Worm (Caenorhabditis elegans) whole organism, young adult: ENCODE results near the gene str-61.
"Not testable (repeated sequence)": the region's sequence is repeated elsewhere in the genome, so short reads cannot be mapped to it uniquely, and the experiment has no call there.

Source experiments
- B0035.1 ChIP-seq: sonication (generic microtip); optimal IDR thresholded peaks from 2 replicates; lab custom pipeline; 2016; ENCODE audit warnings: missing genetic modification characterization, mild to moderate bottlenecking, missing compliant biosample characterization, missing genotype, missing genetic modification reagents
- F33H1.4 ChIP-seq: fragments of 200-800 bp; sonication (Bioruptor generic); IDR thresholded peaks from 2 replicates; pipeline ENCODE4 v1.3.6; 2022; ENCODE audit warnings: missing genetic modification reagents, missing genetic modification characterization, missing compliant biosample characterization
- F37B4.10 ChIP-seq: fragments of 200-800 bp; sonication (Bioruptor generic); IDR thresholded peaks from 2 replicates; pipeline ENCODE4 v1.3.6; 2022; ENCODE audit warnings: missing genetic modification characterization, missing compliant biosample characterization
- F57C9.4 ChIP-seq: sonication (generic microtip); optimal IDR thresholded peaks from 2 replicates; lab custom pipeline; 2017; ENCODE audit warnings: mild to moderate bottlenecking, missing genetic modification characterization, missing compliant biosample characterization
- Y53G8AR.9 ChIP-seq: fragments of 200-800 bp; sonication (Bioruptor generic); conservative IDR thresholded peaks from 2 replicates; pipeline ENCODE4 v1.3.6; 2022; ENCODE audit warnings: missing genetic modification reagents, missing genetic modification characterization, missing compliant biosample characterization
- Y56A3A.18 ChIP-seq: fragments of 200-800 bp; sonication (Bioruptor generic); IDR thresholded peaks from 2 replicates; pipeline ENCODE4 v1.3.6; 2022; ENCODE audit warnings: missing genetic modification reagents, missing genetic modification characterization, missing compliant biosample characterization
- Y67H2A.10 ChIP-seq: fragments of 200-800 bp; sonication (Bioruptor generic); conservative IDR thresholded peaks from 2 replicates; pipeline ENCODE4 v1.3.6; 2022; ENCODE audit warnings: missing genetic modification reagents, missing genetic modification characterization, missing compliant biosample characterization
- atf-7 ChIP-seq: sonication (generic microtip); optimal IDR thresholded peaks from 2 replicates; lab custom pipeline; 2017; ENCODE audit warnings: mild to moderate bottlenecking, missing genetic modification characterization, missing compliant biosample characterization
- attf-6 ChIP-seq: fragments of 200-800 bp; sonication (Bioruptor generic); IDR thresholded peaks from 2 replicates; pipeline ENCODE4 v1.3.6; 2022; ENCODE audit warnings: missing genetic modification reagents, missing genetic modification characterization, missing compliant biosample characterization
- bed-1 ChIP-seq: fragments of 200-800 bp; sonication (Bioruptor generic); IDR thresholded peaks from 2 replicates; pipeline ENCODE4 v1.3.6; 2022; ENCODE audit warnings: missing genetic modification reagents, missing genetic modification characterization, missing compliant biosample characterization
- ccch-3 ChIP-seq: fragments of 200-800 bp; sonication (Bioruptor generic); optimal IDR thresholded peaks from 2 replicates; lab custom pipeline; 2018; ENCODE audit warnings: mild to moderate bottlenecking, missing genetic modification characterization, missing compliant biosample characterization
- cebp-1 ChIP-seq, 2 experiments: fragments of 200-800 bp in 1 of 2; sonication (Bioruptor generic) in 1 of 2; sonication (generic microtip) in 1 of 2; IDR thresholded peaks in 1 of 2; optimal IDR thresholded peaks in 1 of 2; 2 replicates each; pipeline versions ENCODE4 v1.3.6 to Lab custom; 2017 to 2022; ENCODE audit warnings: missing compliant biosample characterization in 2 of 2, missing genetic modification characterization in 2 of 2, mild to moderate bottlenecking in 1 of 2, missing genetic modification reagents in 1 of 2, moderate library complexity in 1 of 2
- ceh-27 ChIP-seq: fragments of 200-800 bp; sonication (Bioruptor generic); optimal IDR thresholded peaks from 2 replicates; lab custom pipeline; 2018; ENCODE audit warnings: mild to moderate bottlenecking, missing genetic modification characterization, moderate library complexity, missing compliant biosample characterization
- dpff-1 ChIP-seq: sonication (generic microtip); optimal IDR thresholded peaks from 2 replicates; lab custom pipeline; 2017; ENCODE audit warnings: mild to moderate bottlenecking, missing genetic modification characterization, missing compliant biosample characterization
- efl-1 ChIP-seq: fragments of 150-350 bp; optimal IDR thresholded peaks from 2 replicates; lab custom pipeline; 2014; ENCODE audit warnings: missing biosample characterization, missing genetic modification reagents, missing genetic modification characterization
- ets-4 ChIP-seq: fragments of 200-800 bp; sonication (Bioruptor generic); optimal IDR thresholded peaks from 2 replicates; lab custom pipeline; 2018; ENCODE audit warnings: mild to moderate bottlenecking, missing genetic modification characterization, missing compliant biosample characterization
- him-1 ChIP-seq: sonication (generic microtip); optimal IDR thresholded peaks from 2 replicates; lab custom pipeline; 2016; ENCODE audit warnings: missing genotype, missing genetic modification reagents, missing genetic modification characterization, missing compliant biosample characterization
- hmg-1.2 ChIP-seq: fragments of 200-800 bp; sonication (Bioruptor generic); IDR thresholded peaks from 2 replicates; pipeline ENCODE4 v1.3.6; 2022; ENCODE audit warnings: missing genetic modification reagents, missing genetic modification characterization, missing compliant biosample characterization
- hmg-20 ChIP-seq: fragments of 200-800 bp; sonication (Bioruptor generic); IDR thresholded peaks from 2 replicates; pipeline ENCODE4 v1.3.6; 2022; ENCODE audit warnings: missing genetic modification reagents, missing genetic modification characterization, missing compliant biosample characterization
- hrde-1 ChIP-seq: sonication (generic microtip); optimal IDR thresholded peaks from 2 replicates; lab custom pipeline; 2016; ENCODE audit warnings: missing genetic modification characterization, mild to moderate bottlenecking, missing compliant biosample characterization, moderate library complexity, missing genotype, missing genetic modification reagents, borderline replicate concordance
- hsf-1 ChIP-seq: fragments of 200-800 bp; sonication (Bioruptor generic); IDR thresholded peaks from 2 replicates; pipeline ENCODE4 v1.3.6; 2022; ENCODE audit warnings: missing genetic modification reagents, missing genetic modification characterization, missing compliant biosample characterization
- let-526 ChIP-seq: fragments of 200-800 bp; sonication (Bioruptor generic); IDR thresholded peaks from 2 replicates; pipeline ENCODE4 v1.3.6; 2022; ENCODE audit warnings: missing genetic modification reagents, missing genetic modification characterization, missing compliant biosample characterization
- let-607 ChIP-seq, 2 experiments: fragments of 200-800 bp in 1 of 2; sonication (Bioruptor generic) in 1 of 2; sonication (generic microtip) in 1 of 2; optimal IDR thresholded peaks; 2 replicates each; lab custom pipeline; 2016 to 2018; ENCODE audit warnings: mild to moderate bottlenecking in 2 of 2, missing compliant biosample characterization in 2 of 2, missing genetic modification characterization in 2 of 2, moderate library complexity in 2 of 2, missing genotype in 1 of 2
- madf-3 ChIP-seq: fragments of 200-800 bp; sonication (Bioruptor generic); IDR thresholded peaks from 2 replicates; pipeline ENCODE4 v1.3.6; 2022; ENCODE audit warnings: missing genetic modification reagents, missing genetic modification characterization, missing compliant biosample characterization
- mcd-1 ChIP-seq: fragments of 200-800 bp; sonication (Bioruptor generic); IDR thresholded peaks from 2 replicates; pipeline ENCODE4 v1.3.6; 2022; ENCODE audit warnings: missing genetic modification reagents, missing genetic modification characterization, missing compliant biosample characterization
- nfya-1 ChIP-seq: sonication (generic microtip); optimal IDR thresholded peaks from 2 replicates; lab custom pipeline; 2017; ENCODE audit warnings: antibody characterized with exemption, missing compliant biosample characterization, missing genetic modification characterization, borderline replicate concordance; ENCODE audit not compliant: insufficient read depth
- rpc-1 ChIP-seq, 2 experiments: fragments of 150-350 bp in 1 of 2; sonication (generic microtip) in 1 of 2; optimal IDR thresholded peaks; 2 replicates each; lab custom pipeline; 2014 to 2018; ENCODE audit warnings: missing biosample characterization in 1 of 2, missing genetic modification characterization in 1 of 2, missing genetic modification reagents in 1 of 2, missing genotype in 1 of 2
- snpc-4 ChIP-seq, 5 experiments: fragments of 150-350 bp in 1 of 5; sonication (generic microtip) in 4 of 5; optimal IDR thresholded peaks; 2 replicates each; lab custom pipeline; 2014 to 2018; ENCODE audit warnings: missing genetic modification characterization in 5 of 5, missing biosample characterization in 3 of 5, antibody characterized with exemption in 2 of 5, mild to moderate bottlenecking in 2 of 5, missing compliant biosample characterization in 2 of 5, missing genotype in 2 of 5, moderate library complexity in 2 of 5, missing genetic modification reagents in 1 of 5
- somi-1 ChIP-seq: fragments of 200-800 bp; sonication (Bioruptor generic); optimal IDR thresholded peaks from 2 replicates; lab custom pipeline; 2018; ENCODE audit warnings: mild to moderate bottlenecking, missing genetic modification characterization, missing compliant biosample characterization
- ztf-22 ChIP-seq: fragments of 200-800 bp; sonication (Bioruptor generic); optimal IDR thresholded peaks from 2 replicates; lab custom pipeline; 2018; ENCODE audit warnings: mild to moderate bottlenecking, missing genetic modification characterization, moderate library complexity, missing compliant biosample characterization
- ztf-6 ChIP-seq: fragments of 200-800 bp; sonication (Bioruptor generic); IDR thresholded peaks from 2 replicates; pipeline ENCODE4 v1.3.6; 2022; ENCODE audit warnings: missing genetic modification reagents, missing genetic modification characterization, missing compliant biosample characterization

The str-61 gene

DNA sequence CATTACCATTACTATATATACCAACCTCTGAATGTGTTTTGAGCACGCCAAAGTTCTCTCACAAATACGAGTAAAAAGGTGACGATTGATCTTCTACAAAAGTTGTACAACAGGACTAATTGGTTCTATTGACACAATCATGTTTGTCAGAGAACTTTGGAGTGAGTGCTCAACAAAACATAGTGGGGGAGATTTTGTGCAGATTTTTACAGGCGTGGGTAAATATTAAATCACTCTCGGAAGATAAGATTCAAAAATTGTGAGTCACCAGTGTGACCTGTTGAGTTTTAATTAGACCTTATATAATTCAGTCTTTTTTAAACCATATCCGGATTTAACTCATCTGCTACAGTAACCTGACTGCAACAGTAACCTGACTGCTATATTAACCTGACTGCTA is 1.1 kb upstream of the str-61 start, which contains the start of gene F14F8.8:
TSS of gene F14F8.8 (minus strand) at position 101 of the 400 bp plus-strand sequence.
- TF ChIP-seq F57C9.4 (no peak), nfya-1 (no peak), hmg-1.2 (GFP tag; lab: Robert Waterston, UW) (no peak), Y53G8AR.9 (GFP tag; lab: Robert Waterston, UW) (no peak), hrde-1 (tag; lab: Kevin White, UChicago) (no peak), attf-6 (GFP tag; lab: Robert Waterston, UW) (no peak), let-526 (GFP tag; lab: Robert Waterston, UW) (no peak), Y56A3A.18 (GFP tag; lab: Robert Waterston, UW) (no peak), cebp-1 (GFP tag; IDR thresholded peaks at IDR 0.05; lab: Robert Waterston, UW) (no peak), cebp-1 (tag; optimal IDR thresholded peaks at IDR 0.05; lab: Kevin White, UChicago) (no peak), rpc-1 (optimal IDR thresholded peaks at IDR 0.05; lab: Kevin White, UChicago) (no peak), rpc-1 (tag; optimal IDR thresholded peaks at IDR 0.05; lab: Kevin White, UChicago) (no peak), F37B4.10 (GFP tag; lab: Robert Waterston, UW) (no peak)
- TF ChIP-seq, all 124 proteins: peak for 0

DNA sequence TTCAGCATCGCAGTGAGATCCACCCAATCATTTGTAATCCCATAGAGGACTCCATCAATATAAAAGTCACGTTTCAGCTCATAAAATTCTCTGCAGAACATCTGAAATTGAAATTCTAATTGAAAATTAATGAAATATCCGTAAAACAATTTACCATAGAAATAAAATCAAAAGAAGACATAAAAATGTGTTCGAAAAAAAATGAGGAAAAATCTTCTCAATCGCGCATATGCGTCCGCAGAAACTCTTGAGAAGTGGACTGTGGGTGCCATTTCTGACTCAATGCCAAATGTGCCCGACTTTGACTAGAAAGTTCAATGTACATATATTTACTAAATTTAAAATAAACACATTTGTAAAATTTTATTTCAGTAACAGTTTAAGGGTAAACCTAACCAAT is 2.6 kb downstream of the str-61 start, which contains the start of gene F14F8.9:
TSS of gene F14F8.9 (minus strand) at position 101 of the 400 bp plus-strand sequence.
- no peak for TF ChIP-seq ets-4 (GFP tag; lab: Kevin White, UChicago)
- TF ChIP-seq ccch-3 = no peak
- TF ChIP-seq F33H1.4 (GFP tag; lab: Robert Waterston, UW) = no peak
- TF ChIP-seq snpc-4 (GFP tag; optimal IDR thresholded peaks at IDR 0.05; lab: Kevin White, UChicago) = no peak
- TF ChIP-seq snpc-4 (tag; optimal IDR thresholded peaks at IDR 0.05; lab: Kevin White, UChicago) = no peak
- no peak for TF ChIP-seq him-1 (tag; lab: Kevin White, UChicago)

DNA sequence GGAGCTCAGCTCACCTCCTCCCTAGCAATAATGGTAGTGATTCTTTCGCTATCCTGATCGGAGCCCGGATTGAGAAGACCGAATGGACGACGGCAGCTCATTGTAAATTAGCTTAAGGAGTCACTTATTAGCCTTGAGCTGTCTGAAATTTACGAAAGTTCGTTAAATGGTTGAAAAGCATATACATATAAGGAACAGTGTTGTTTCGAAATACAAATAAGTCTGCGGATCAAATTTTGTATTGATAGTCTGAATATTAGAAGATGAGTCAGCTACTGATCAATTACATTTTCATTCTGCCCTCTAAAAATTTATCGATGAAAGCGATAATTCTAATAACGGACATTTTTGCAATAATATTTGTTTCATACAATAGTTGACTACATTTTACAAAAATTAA is 4.4 kb downstream of the str-61 start, which contains the start of gene F14F8.14:
TSS of gene F14F8.14 (minus strand) at position 101 of the 400 bp plus-strand sequence.
- TF ChIP-seq B0035.1 (tag; lab: Kevin White, UChicago) (no peak), hmg-20 (no peak), ceh-27 (GFP tag; lab: Kevin White, UChicago) (no peak), somi-1 (GFP tag; lab: Kevin White, UChicago) (no peak), let-607 (tag; optimal IDR thresholded peaks at IDR 0.05; lab: Kevin White, UChicago) (no peak), Y67H2A.10 (GFP tag; lab: Robert Waterston, UW) (no peak), ztf-22 (GFP tag; lab: Kevin White, UChicago) (no peak), dpff-1 (tag; lab: Kevin White, UChicago) (no peak), efl-1 (GFP tag; lab: Kevin White, UChicago) (no peak), ztf-6 (no peak), rpc-1 (optimal IDR thresholded peaks at IDR 0.05; lab: Kevin White, UChicago) (no peak), rpc-1 (tag; optimal IDR thresholded peaks at IDR 0.05; lab: Kevin White, UChicago) (no peak), atf-7 (tag; lab: Kevin White, UChicago) (no peak), hsf-1 (no peak), hrde-1 (tag; lab: Kevin White, UChicago) (no peak), madf-3 (GFP tag; lab: Robert Waterston, UW) (no peak)
- TF ChIP-seq, all 124 proteins: peak for 0

DNA sequence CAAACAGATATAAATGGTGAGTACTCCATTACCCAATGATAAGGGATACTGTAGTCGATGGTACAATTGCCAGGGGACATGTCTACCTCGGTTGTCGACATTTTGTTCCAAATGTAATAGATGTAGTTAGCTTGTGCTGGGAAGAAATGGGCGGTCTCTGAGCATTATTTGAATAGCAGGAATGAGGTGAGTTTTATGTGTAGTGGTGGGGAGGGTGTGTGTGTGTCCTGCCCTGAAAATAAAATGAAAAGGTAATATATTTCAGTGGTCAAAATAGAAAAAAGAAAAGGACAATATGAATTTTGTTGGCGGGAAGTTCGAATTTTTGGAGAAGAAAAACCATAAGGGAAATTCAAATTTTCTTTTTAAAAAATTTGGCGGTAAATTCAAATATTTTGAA is 10.3 kb downstream of the str-61 start, which contains the start of gene Y70C5B.2:
TSS of gene Y70C5B.2 (minus strand) at position 101 of the 400 bp plus-strand sequence.
- TF ChIP-seq efl-1 (GFP tag; lab: Kevin White, UChicago); bed-1 (GFP tag; lab: Robert Waterston, UW); mcd-1 (GFP tag; lab: Robert Waterston, UW): not testable (repeated sequence)
